Worm (Caenorhabditis elegans) whole organism, L3 larva: Measurements from ENCODE around the gene rpc-25.

Experiments
- aly-2 ChIP-seq: fragments of 150-350 bp; optimal IDR thresholded peaks from 2 replicates; lab custom pipeline; 2014; ENCODE audit warnings: missing biosample characterization, missing genetic modification characterization
- ama-1 ChIP-seq: fragments of 150-350 bp; optimal IDR thresholded peaks from 2 replicates; lab custom pipeline; 2018
- elt-1 ChIP-seq: fragments of 150-350 bp; optimal IDR thresholded peaks from 2 replicates; lab custom pipeline; 2014; ENCODE audit warnings: missing biosample characterization, missing genetic modification characterization
- fos-1 ChIP-seq: fragments of 150-350 bp; optimal IDR thresholded peaks from 2 replicates; lab custom pipeline; 2014; ENCODE audit warnings: missing biosample characterization, missing genetic modification characterization
- jun-1 ChIP-seq: fragments of 150-350 bp; optimal IDR thresholded peaks from 2 replicates; lab custom pipeline; 2014; ENCODE audit warnings: missing biosample characterization, missing genetic modification reagents, missing genetic modification characterization
- nhr-12 ChIP-seq: fragments of 150-350 bp; optimal IDR thresholded peaks from 2 replicates; lab custom pipeline; 2014; ENCODE audit warnings: missing biosample characterization, missing genetic modification characterization
- nhr-23 ChIP-seq: fragments of 150-350 bp; optimal IDR thresholded peaks from 2 replicates; lab custom pipeline; 2014; ENCODE audit warnings: missing biosample characterization, missing genetic modification reagents, missing genetic modification characterization
- nhr-237 ChIP-seq: fragments of 150-350 bp; optimal IDR thresholded peaks from 2 replicates; lab custom pipeline; 2014; ENCODE audit warnings: missing biosample characterization, missing genetic modification characterization
- skn-1 ChIP-seq: fragments of 150-350 bp; optimal IDR thresholded peaks from 2 replicates; lab custom pipeline; 2014; ENCODE audit warnings: missing biosample characterization, missing genetic modification characterization
- tbx-2 ChIP-seq: sonication (generic microtip); optimal IDR thresholded peaks from 2 replicates; lab custom pipeline; 2016; ENCODE audit warnings: mild to moderate bottlenecking, missing genetic modification characterization, missing compliant biosample characterization
- unc-62 ChIP-seq: fragments of 150-350 bp; sonication (generic microtip); optimal IDR thresholded peaks from 4 replicates; lab custom pipeline; 2014; ENCODE audit warnings: missing biosample characterization, missing genetic modification reagents, missing genetic modification characterization
- ztf-11 ChIP-seq: fragments of 150-350 bp; optimal IDR thresholded peaks from 2 replicates; lab custom pipeline; 2014; ENCODE audit warnings: missing biosample characterization, missing genetic modification characterization
- ztf-4 ChIP-seq: fragments of 150-350 bp; optimal IDR thresholded peaks from 2 replicates; lab custom pipeline; 2014; ENCODE audit warnings: missing biosample characterization, missing genetic modification characterization

DNA sequence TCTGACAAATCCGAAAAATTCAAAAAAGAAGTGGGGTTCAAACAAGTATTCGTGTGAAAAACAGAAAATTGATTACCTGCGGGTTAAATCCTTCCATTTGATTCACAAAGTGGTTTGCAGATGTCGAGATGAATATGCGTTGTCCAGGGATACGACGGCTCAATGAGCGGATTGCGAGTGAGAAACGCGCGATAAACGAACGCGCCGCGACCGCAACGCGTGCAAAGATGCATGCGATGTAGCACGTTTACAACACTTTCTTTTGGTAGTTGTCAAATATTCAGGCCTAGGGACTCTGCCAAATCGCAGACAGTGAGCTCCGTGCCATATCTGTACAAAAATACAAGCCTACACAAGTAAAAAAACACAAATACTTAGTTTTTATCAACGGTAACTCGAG, 32.3 kb upstream of the rpc-25 start, which contains the start of gene fubl-1:
- TF ChIP-seq jun-1 (tag; lab: Kevin White, UChicago): no peak
- TF ChIP-seq ztf-4 (tag; lab: Kevin White, UChicago): no peak
- no peak for TF ChIP-seq aly-2 (tag; lab: Kevin White, UChicago)
- TF ChIP-seq nhr-23: no peak
- no peak for TF ChIP-seq tbx-2 (tag; lab: Kevin White, UChicago)
- no peak for TF ChIP-seq fos-1
- peak; percentile 39 for TF ChIP-seq ama-1 (lab: Kevin White, UChicago)
- TF ChIP-seq elt-1 (tag; lab: Kevin White, UChicago): no peak
- no peak for TF ChIP-seq nhr-237
- TF ChIP-seq nhr-12 (tag; lab: Kevin White, UChicago): no peak
- no peak for TF ChIP-seq skn-1
- no peak for TF ChIP-seq unc-62 (GFP tag; lab: Kevin White, UChicago)
- TF ChIP-seq ztf-11 (tag; lab: Kevin White, UChicago): no peak
